Fruit fly (Drosophila melanogaster): ENCODE results near the gene CG33702.

The CG33702 gene

DNA sequence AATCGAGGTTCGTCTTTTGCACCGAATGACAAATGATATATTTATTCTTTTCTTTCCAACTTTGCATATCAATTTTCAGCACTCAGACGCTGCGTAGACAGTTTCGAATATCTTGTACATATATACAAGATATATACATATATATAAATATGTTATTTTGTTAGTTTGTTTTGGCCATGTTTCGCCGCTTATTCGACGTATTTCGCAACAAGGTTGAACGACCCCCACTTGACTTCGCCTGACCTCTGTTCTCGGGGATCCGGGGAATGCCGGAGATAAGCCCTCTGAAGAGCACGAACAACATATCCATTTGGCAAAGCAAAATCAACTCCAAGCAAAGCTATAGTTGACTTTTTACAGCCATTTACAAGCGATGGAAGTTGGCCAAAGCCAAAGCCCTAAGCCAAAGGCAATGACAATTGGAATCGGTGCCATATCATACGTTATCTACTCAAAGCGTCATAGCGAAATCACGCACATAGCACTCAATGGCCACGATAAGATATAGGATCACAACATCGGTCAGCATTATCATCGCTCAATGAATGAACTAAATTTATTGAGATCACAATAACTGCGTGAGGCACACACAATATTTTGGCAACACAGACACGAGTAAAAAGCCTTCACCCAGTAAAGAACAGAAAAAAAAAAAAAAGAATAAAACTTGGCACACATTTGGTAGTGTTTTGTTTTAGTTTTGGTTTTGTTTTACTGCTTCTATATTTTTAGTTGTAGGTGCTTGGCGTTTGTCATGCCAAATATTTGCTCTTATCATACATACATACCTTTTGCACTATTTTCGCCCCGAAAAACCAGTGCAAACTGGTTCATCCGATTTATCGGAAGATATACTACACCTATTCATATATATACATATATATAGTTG is 13.0 kb downstream of the CG33702 start:
- TF ChIP-seq kay (GFP tag; ENCODE audit: borderline replicate concordance) (peak; percentile 60), CG11617 (GFP tag; optimal IDR thresholded peaks at IDR 0.05) (no peak), Mnt (GFP tag; optimal IDR thresholded peaks at IDR 0.05) (no peak), toe (GFP tag; optimal IDR thresholded peaks at IDR 0.05) (no peak), CG33017 (tag; optimal IDR thresholded peaks at IDR 0.05) (no peak), bab1 (GFP tag; optimal IDR thresholded peaks at IDR 0.05) (no peak), CG12768 (GFP tag; optimal IDR thresholded peaks at IDR 0.05) (no peak), CG14711 (tag; optimal IDR thresholded peaks at IDR 0.05) (no peak), CG5204 (GFP tag; optimal IDR thresholded peaks at IDR 0.05) (no peak), pad (GFP tag; optimal IDR thresholded peaks at IDR 0.05) (no peak), cic (GFP tag; optimal IDR thresholded peaks at IDR 0.05) (peak; percentile 28), Clk (GFP tag; optimal IDR thresholded peaks at IDR 0.05) (no peak), CG1620 (GFP tag; optimal IDR thresholded peaks at IDR 0.05) (no peak), tj (GFP tag; optimal IDR thresholded peaks at IDR 0.05) (peak; percentile 83), Crg-1 (GFP tag; optimal IDR thresholded peaks at IDR 0.05) (no peak), CG7045 (GFP tag; optimal IDR thresholded peaks at IDR 0.05) (no peak), CG7101 (tag; optimal IDR thresholded peaks at IDR 0.05) (no peak), ovo (GFP tag; optimal IDR thresholded peaks at IDR 0.05) (no peak), cnc (optimal IDR thresholded peaks at IDR 0.05) (peak in 1 of 2 experiments; percentile 29)

DNA sequence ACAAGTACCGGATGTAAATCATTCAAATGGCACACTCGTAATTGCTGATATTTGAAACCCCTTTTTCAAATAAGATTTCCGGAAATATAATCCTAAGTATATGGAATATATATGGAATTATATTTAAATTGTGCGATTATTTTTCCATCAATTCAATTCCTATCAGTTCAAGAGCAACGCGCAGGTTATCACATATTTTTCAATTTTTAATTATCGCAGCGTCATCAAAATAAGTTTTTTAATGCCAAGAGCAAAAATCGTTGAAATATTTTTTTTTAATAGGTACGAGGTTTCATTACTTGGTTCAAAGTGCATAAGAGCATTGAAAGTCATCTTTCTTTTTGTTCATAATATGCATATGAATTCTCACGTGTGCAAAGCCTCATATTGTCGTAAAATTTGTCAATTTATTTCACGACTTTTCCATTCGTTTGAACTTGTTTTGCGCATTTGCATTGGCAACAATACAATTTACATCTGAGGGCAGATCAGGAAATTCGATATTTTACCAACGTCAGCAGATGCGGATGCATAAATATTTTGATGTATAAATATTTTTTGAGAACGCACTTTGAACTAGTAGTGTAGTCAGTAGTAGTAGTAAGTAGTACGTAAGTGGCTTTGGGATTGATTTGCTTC is 15.1 kb downstream of the CG33702 start:
- TF ChIP-seq CG7101 (tag; optimal IDR thresholded peaks at IDR 0.05), result no peak
- no peak for TF ChIP-seq CG1620 (GFP tag; optimal IDR thresholded peaks at IDR 0.05)
- TF ChIP-seq bab1 (GFP tag; optimal IDR thresholded peaks at IDR 0.05), result no peak
- no peak for TF ChIP-seq CG14711 (tag; optimal IDR thresholded peaks at IDR 0.05)
- peak; percentile 51 for TF ChIP-seq cic (GFP tag; optimal IDR thresholded peaks at IDR 0.05)
- TF ChIP-seq pad (GFP tag; optimal IDR thresholded peaks at IDR 0.05), result no peak
- TF ChIP-seq CG11617 (GFP tag; optimal IDR thresholded peaks at IDR 0.05), result no peak
- no peak for TF ChIP-seq CG7045 (GFP tag; optimal IDR thresholded peaks at IDR 0.05)
- TF ChIP-seq CG12768 (GFP tag; optimal IDR thresholded peaks at IDR 0.05), result peak; percentile 21
- TF ChIP-seq CG5204 (GFP tag; optimal IDR thresholded peaks at IDR 0.05), result no peak
- no peak for TF ChIP-seq Hr96 (GFP tag; optimal IDR thresholded peaks at IDR 0.05)
- TF ChIP-seq ovo (GFP tag; optimal IDR thresholded peaks at IDR 0.05), result no peak
- TF ChIP-seq CG33017 (tag; optimal IDR thresholded peaks at IDR 0.05), result no peak
- TF ChIP-seq Clk (GFP tag; optimal IDR thresholded peaks at IDR 0.05), result no peak
- TF ChIP-seq toe (GFP tag; optimal IDR thresholded peaks at IDR 0.05), result no peak
- TF ChIP-seq kay (GFP tag; ENCODE audit: borderline replicate concordance), result peak; percentile 60
- TF ChIP-seq cnc (optimal IDR thresholded peaks at IDR 0.05), result no peak
- TF ChIP-seq Mnt (GFP tag; optimal IDR thresholded peaks at IDR 0.05), result no peak
- no peak for TF ChIP-seq Crg-1 (GFP tag; optimal IDR thresholded peaks at IDR 0.05)
- TF ChIP-seq tj (GFP tag; optimal IDR thresholded peaks at IDR 0.05), result peak; percentile 23

DNA sequence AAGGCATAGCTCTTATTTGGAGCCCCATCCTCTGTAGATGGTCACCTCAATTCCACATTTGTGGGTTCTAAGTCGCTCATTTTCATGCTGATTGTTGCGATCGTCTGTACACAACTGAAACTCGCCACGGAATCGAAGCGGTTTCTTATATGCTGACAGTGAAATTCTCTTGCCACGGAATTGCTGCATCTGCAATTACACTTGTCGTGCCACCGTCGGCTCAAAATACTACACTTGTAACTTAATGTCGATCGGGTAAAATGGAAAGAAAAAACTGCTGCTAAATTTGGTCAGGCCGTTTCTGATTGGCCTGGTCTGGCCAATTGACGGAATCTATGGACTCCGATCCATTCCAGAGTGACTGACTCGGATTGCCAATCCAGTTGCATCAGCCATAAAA is 16.0 kb downstream of the CG33702 start:
- TF ChIP-seq ovo (GFP tag; optimal IDR thresholded peaks at IDR 0.05) (no peak), Hr96 (GFP tag; optimal IDR thresholded peaks at IDR 0.05) (no peak), tj (GFP tag; optimal IDR thresholded peaks at IDR 0.05) (peak; percentile 100), cic (GFP tag; optimal IDR thresholded peaks at IDR 0.05) (no peak), bab1 (GFP tag; optimal IDR thresholded peaks at IDR 0.05) (peak; percentile 7), CG7045 (GFP tag; optimal IDR thresholded peaks at IDR 0.05) (no peak), Crg-1 (GFP tag; optimal IDR thresholded peaks at IDR 0.05) (no peak), pad (GFP tag; optimal IDR thresholded peaks at IDR 0.05) (no peak)

DNA sequence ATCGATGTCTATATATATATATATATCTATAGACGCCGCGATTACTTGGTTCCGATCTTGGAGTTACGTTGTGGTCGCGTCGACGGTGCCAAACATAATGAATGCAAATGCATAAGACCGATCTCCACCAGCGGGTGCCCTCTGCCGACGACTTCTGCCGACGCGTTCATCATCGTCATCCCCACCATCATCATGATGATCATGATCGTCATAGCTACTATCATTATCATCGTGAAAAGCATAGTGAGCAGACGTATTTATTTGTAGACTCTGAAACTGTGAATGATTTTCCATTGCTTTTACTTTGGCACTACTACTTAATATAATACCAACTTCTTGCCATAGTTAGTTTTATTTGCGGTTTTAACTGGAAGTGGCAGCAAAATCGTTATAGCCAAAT is 21.1 kb downstream of the CG33702 start, which contains the start of gene CG32037:
CG32037 (minus strand) TSS at position 101 of the 400 bp plus-strand sequence.
- TF ChIP-seq CG1620 (GFP tag; optimal IDR thresholded peaks at IDR 0.05) (no peak), tj (GFP tag; optimal IDR thresholded peaks at IDR 0.05) (no peak), Clk (GFP tag; optimal IDR thresholded peaks at IDR 0.05) (no peak), CG12768 (GFP tag; optimal IDR thresholded peaks at IDR 0.05) (no peak), bab1 (GFP tag; optimal IDR thresholded peaks at IDR 0.05) (no peak), cnc (optimal IDR thresholded peaks at IDR 0.05) (no peak), CG7101 (tag; optimal IDR thresholded peaks at IDR 0.05) (no peak), CG5204 (GFP tag; optimal IDR thresholded peaks at IDR 0.05) (no peak), Crg-1 (GFP tag; optimal IDR thresholded peaks at IDR 0.05) (no peak), toe (GFP tag; optimal IDR thresholded peaks at IDR 0.05) (no peak)

DNA sequence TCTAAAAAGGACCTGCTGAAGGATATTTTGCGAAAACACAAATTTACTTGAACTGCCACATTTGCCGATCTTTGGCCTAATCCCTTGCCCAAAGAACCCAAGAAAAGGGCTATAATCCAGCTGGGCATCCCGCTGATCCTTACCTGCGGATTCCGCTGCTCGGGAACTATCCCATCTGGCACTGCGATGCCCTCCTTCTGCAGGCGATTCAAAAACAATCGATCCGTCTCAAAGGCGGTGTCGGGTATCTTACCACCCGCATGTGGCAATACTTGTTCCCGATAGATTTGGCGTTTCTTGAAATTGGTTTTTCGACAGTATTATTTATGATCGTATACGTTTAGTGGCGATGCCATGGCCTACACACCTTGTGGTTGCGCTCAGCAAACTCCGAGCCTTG is 21.9 kb downstream of the CG33702 start:
- TF ChIP-seq cic (GFP tag; optimal IDR thresholded peaks at IDR 0.05), result no peak

DNA sequence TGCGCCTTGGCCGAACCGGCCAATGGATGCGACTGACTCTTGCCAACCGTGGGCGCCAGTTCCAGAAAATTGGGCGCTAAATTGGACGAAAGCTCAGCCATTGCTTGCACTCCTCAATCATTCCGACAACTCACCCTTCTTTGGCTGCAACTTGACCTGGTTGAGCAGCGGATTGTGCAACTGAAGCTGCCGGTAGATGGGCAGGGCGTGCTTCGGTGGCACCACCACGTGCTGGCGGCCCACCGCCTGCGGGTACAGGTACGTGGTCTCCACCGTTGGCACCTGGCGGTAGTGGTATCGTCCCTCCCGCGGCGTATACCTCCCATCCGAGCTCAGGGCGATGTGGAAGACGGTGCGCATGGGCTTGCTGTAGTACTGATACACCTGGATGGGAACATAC is 22.8 kb downstream of the CG33702 start:
- TF ChIP-seq CG33017 (tag; optimal IDR thresholded peaks at IDR 0.05), result no peak
- no peak for TF ChIP-seq CG5204 (GFP tag; optimal IDR thresholded peaks at IDR 0.05)
- TF ChIP-seq CG14711 (tag; optimal IDR thresholded peaks at IDR 0.05), result no peak
- no peak for TF ChIP-seq CG1620 (GFP tag; optimal IDR thresholded peaks at IDR 0.05)
- TF ChIP-seq Hr96 (GFP tag; optimal IDR thresholded peaks at IDR 0.05), result no peak
